Worm (Caenorhabditis elegans): Measurements from ENCODE around the gene nlp-45.

nlp-45 gene

DNA sequence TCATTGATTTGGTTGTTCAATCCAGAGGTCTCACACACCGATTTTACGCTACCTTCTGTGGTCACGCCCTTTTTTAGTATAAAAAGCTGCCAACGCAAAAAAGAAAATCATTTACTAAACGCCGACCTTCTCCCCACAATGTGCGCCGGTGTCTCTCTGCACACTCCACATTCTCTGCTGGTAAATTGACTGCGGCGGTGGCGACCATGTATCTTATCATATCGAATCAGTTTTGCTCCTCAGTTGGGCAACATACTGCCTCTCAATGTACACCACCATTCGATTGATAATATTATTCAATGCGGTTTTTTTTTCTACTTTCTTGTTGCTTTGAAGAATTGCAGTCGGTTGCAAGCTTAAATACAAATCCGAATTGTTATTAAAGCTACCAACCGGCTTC is 34.0 kb upstream of the nlp-45 start:
- TF ChIP-seq hnd-1 (tag; optimal IDR thresholded peaks at IDR 0.05): no peak
- no peak for TF ChIP-seq pes-1 (GFP tag; IDR thresholded peaks at IDR 0.05)
- no peak for TF ChIP-seq F13C5.2 (tag; optimal IDR thresholded peaks at IDR 0.05)
- no peak for TF ChIP-seq ceh-36 (tag; optimal IDR thresholded peaks at IDR 0.05)
- TF ChIP-seq tbx-37 (GFP tag; conservative IDR thresholded peaks at IDR 0.05): no peak
- no peak for TF ChIP-seq hmg-4 (GFP tag; optimal IDR thresholded peaks at IDR 0.05)
- TF ChIP-seq B0310.2 (tag; optimal IDR thresholded peaks at IDR 0.05): no peak
- no peak for TF ChIP-seq flt-1 (GFP tag; IDR thresholded peaks at IDR 0.05)
- TF ChIP-seq ets-7 (tag; optimal IDR thresholded peaks at IDR 0.05): no peak
- TF ChIP-seq aly-1 (tag; optimal IDR thresholded peaks at IDR 0.05): no peak
- TF ChIP-seq tbx-11 (GFP tag; IDR thresholded peaks at IDR 0.05): no peak
- TF ChIP-seq scrt-1 (GFP tag; IDR thresholded peaks at IDR 0.05): no peak
- no peak for TF ChIP-seq hmbx-1 (tag; optimal IDR thresholded peaks at IDR 0.05)
- TF ChIP-seq ceh-13 (GFP tag; optimal IDR thresholded peaks at IDR 0.05): no peak
- no peak for TF ChIP-seq tra-4 (tag; optimal IDR thresholded peaks at IDR 0.05)
- no peak for TF ChIP-seq ama-1 (optimal IDR thresholded peaks at IDR 0.05)
- no peak for TF ChIP-seq sea-1 (GFP tag; conservative IDR thresholded peaks at IDR 0.05)

DNA sequence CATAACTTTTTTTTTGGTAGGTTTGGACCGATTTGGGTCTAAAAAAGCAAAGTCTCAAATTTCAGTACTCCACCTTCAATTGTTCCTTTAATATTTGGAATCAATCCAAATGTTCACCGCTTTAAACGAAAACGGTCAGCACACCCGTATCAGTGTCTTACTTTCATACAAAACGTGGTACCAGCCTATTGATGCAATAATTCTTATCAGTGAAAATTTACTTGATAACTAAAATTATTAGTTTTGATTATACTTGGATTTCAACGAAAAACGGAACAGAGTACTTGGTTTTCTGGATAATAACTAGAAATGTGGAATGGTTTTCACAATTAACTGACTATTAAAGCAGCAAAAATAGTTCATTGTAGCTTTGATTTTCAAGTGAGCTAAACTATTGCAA is 32.5 kb upstream of the nlp-45 start:
- no peak for TF ChIP-seq ets-7 (tag; optimal IDR thresholded peaks at IDR 0.05)
- TF ChIP-seq ceh-13 (GFP tag; optimal IDR thresholded peaks at IDR 0.05): no peak
- no peak for TF ChIP-seq B0310.2 (tag; optimal IDR thresholded peaks at IDR 0.05)
- TF ChIP-seq F13C5.2 (tag; optimal IDR thresholded peaks at IDR 0.05): no peak
- TF ChIP-seq flt-1 (GFP tag; IDR thresholded peaks at IDR 0.05): no peak
- no peak for TF ChIP-seq sea-1 (GFP tag; conservative IDR thresholded peaks at IDR 0.05)
- no peak for TF ChIP-seq tbx-37 (GFP tag; conservative IDR thresholded peaks at IDR 0.05)
- TF ChIP-seq tra-4 (tag; optimal IDR thresholded peaks at IDR 0.05): no peak
- no peak for TF ChIP-seq tbx-11 (GFP tag; IDR thresholded peaks at IDR 0.05)
- no peak for TF ChIP-seq aly-1 (tag; optimal IDR thresholded peaks at IDR 0.05)
- no peak for TF ChIP-seq ceh-36 (tag; optimal IDR thresholded peaks at IDR 0.05)
- no peak for TF ChIP-seq scrt-1 (GFP tag; IDR thresholded peaks at IDR 0.05)

DNA sequence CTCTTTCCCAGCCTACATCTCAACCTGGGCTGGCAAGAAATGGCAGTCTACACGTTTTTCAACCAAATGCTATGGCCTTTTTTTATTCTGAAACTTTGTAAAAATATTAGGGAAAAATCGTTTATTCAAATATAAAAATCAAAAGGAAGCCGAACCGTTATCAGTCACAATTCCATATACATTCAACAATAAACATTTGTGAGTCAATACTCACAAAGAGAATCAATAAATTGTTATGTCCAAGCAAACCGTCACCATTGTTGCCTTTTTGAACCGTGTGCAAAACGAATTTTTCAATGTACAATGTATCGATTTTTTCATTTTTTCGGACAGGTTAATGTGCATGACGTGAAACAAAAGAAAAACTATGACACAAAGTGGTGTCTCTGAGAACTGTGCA is 31.0 kb upstream of the nlp-45 start:
- TF ChIP-seq B0310.2 (tag; optimal IDR thresholded peaks at IDR 0.05) (no peak), hmg-4 (GFP tag; optimal IDR thresholded peaks at IDR 0.05) (no peak), F13C5.2 (tag; optimal IDR thresholded peaks at IDR 0.05) (no peak), ceh-13 (GFP tag; optimal IDR thresholded peaks at IDR 0.05) (no peak), tra-4 (tag; optimal IDR thresholded peaks at IDR 0.05) (no peak)

DNA sequence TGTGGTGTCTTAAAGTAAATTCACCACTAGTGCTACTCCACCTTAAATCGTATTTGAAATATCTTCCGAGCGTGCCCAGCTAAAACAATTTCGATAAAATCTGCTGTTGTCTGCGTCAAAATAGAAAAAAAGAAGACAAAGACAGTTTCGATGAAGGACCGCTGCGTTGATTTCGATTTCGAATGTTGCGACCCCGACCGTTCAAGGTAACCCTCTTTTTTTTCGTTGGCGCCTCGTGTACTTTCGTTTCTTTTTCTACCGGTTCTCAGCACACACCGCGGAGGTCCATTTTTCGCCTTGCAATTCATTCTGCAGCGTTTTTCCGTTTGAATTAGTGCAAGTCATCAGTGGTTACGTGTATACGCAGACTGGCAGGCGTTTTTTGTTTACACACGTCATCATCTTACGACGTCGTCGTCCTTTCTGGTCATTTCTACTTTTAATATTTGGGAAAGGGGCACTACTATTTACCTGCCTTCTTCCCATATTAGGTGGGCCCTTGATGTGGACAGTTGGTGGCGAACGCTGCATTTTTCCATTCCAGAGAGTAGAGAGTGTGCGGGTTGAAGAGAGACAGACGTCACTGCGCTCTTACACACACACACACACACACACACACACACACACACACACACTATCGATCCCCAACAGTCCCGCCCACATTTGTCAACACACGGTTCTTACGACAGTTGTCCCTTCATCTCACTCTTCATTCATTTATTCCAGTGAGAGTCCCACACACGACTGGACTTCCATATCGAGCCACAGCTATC is 30.1 kb upstream of the nlp-45 start:
- TF ChIP-seq B0310.2 (tag; optimal IDR thresholded peaks at IDR 0.05) (no peak), tra-4 (tag; optimal IDR thresholded peaks at IDR 0.05) (peak; percentile 2), hmbx-1 (tag; optimal IDR thresholded peaks at IDR 0.05) (no peak), aly-1 (tag; optimal IDR thresholded peaks at IDR 0.05) (no peak), pes-1 (GFP tag; IDR thresholded peaks at IDR 0.05) (0 out of 2 replicates have a peak, but pooled peaks have one; percentile 9), scrt-1 (GFP tag; IDR thresholded peaks at IDR 0.05) (peak; percentile 20; the same call in 1 of the 2 replicates)

DNA sequence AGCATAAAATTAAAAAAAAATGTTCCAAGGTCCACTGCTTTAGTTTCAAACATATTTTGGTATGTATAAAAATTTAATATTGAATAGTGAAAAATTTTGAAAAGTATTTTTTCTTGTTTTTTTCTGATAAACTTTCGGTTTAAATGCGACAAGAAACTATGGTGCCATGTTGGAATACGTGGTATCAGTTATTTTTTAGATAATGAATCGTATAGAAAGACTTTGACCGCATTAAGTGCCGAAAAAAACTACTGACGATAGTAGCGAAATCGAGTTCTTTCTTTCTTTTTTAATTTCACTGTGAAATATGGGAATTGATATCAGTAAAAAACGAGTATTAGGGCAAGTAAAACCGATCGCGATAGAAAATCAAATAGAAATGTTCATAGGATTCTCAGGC is 27.8 kb upstream of the nlp-45 start, which contains the start of gene T24D8.6:
T24D8.6 (minus strand) TSS at position 101 of the 400 bp plus-strand sequence.
- TF ChIP-seq ets-7 (tag; optimal IDR thresholded peaks at IDR 0.05): no peak
- TF ChIP-seq hmg-4 (GFP tag; optimal IDR thresholded peaks at IDR 0.05): no peak
- TF ChIP-seq flt-1 (GFP tag; IDR thresholded peaks at IDR 0.05): no peak
- no peak for TF ChIP-seq pes-1 (GFP tag; IDR thresholded peaks at IDR 0.05)
- no peak for TF ChIP-seq hmbx-1 (tag; optimal IDR thresholded peaks at IDR 0.05)
- no peak for TF ChIP-seq tbx-37 (GFP tag; conservative IDR thresholded peaks at IDR 0.05)

DNA sequence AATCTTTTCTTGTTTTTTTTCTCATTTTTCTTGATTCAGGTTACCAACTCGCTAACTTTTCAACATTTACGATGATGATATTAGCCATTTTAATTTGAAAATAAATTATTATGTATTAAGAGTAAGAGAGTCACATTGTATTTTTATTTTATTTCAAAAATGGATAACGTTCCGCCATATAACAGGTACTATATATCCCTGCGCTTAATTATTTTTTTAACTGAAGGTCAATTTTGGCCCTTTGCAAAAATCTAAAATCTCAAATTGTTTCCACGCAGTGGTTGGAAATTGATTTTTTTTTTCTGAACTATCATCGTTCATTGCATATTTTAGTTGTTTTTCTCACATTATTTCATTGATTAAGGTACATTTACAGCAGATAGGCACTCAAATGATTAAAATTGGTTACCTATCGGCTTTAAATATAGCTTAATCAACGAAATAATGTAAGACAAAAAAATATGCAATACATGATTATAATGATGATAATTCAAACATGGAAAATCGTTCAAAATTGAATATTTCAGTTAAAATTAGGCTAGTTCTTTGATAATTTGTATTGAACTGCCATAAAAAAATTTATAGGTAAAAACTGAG is 26.7 kb upstream of the nlp-45 start:
- TF ChIP-seq ceh-13 (GFP tag; optimal IDR thresholded peaks at IDR 0.05) (no peak), sea-1 (GFP tag; conservative IDR thresholded peaks at IDR 0.05) (no peak), B0310.2 (tag; optimal IDR thresholded peaks at IDR 0.05) (no peak), tbx-11 (GFP tag; IDR thresholded peaks at IDR 0.05) (no peak), tbx-37 (GFP tag; conservative IDR thresholded peaks at IDR 0.05) (no peak), flt-1 (GFP tag; IDR thresholded peaks at IDR 0.05) (no peak), ets-7 (tag; optimal IDR thresholded peaks at IDR 0.05) (no peak), ceh-36 (tag; optimal IDR thresholded peaks at IDR 0.05) (no peak), scrt-1 (GFP tag; IDR thresholded peaks at IDR 0.05) (no peak), tra-4 (tag; optimal IDR thresholded peaks at IDR 0.05) (no peak)

DNA sequence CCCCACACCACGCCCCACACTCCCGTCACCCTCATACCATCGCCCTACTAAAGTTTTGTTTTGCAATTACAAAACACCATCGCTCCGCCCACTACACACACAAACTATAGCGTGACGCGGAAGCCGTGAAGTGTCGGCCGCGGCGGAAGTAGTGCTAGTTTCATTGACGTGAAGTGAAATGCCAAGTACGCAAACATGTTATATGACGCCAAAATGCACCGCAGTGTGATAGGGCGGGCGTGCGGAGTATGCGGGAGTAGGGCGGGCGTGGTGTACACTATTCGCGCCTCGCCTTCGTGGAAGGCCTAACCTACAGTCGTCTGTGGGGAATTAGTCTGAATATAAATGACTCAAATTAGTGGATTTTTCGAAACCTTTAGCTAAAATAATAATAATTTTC is 24.8 kb upstream of the nlp-45 start:
- no peak for TF ChIP-seq B0310.2 (tag; optimal IDR thresholded peaks at IDR 0.05)
- no peak for TF ChIP-seq hnd-1 (tag; optimal IDR thresholded peaks at IDR 0.05)
- no peak for TF ChIP-seq pes-1 (GFP tag; IDR thresholded peaks at IDR 0.05)
- no peak for TF ChIP-seq aly-1 (tag; optimal IDR thresholded peaks at IDR 0.05)
- TF ChIP-seq sea-1 (GFP tag; conservative IDR thresholded peaks at IDR 0.05): no peak
- no peak for TF ChIP-seq F13C5.2 (tag; optimal IDR thresholded peaks at IDR 0.05)
- no peak for TF ChIP-seq tbx-11 (GFP tag; IDR thresholded peaks at IDR 0.05)
- TF ChIP-seq ceh-36 (tag; optimal IDR thresholded peaks at IDR 0.05): no peak
- TF ChIP-seq tra-4 (tag; optimal IDR thresholded peaks at IDR 0.05): no peak
- no peak for TF ChIP-seq tbx-37 (GFP tag; conservative IDR thresholded peaks at IDR 0.05)
- TF ChIP-seq hmg-4 (GFP tag; optimal IDR thresholded peaks at IDR 0.05): no peak
- TF ChIP-seq ceh-13 (GFP tag; optimal IDR thresholded peaks at IDR 0.05): no peak
- TF ChIP-seq ets-7 (tag; optimal IDR thresholded peaks at IDR 0.05): no peak
- no peak for TF ChIP-seq flt-1 (GFP tag; IDR thresholded peaks at IDR 0.05)
- TF ChIP-seq scrt-1 (GFP tag; IDR thresholded peaks at IDR 0.05): no peak
- TF ChIP-seq hmbx-1 (tag; optimal IDR thresholded peaks at IDR 0.05): no peak
- TF ChIP-seq ama-1 (optimal IDR thresholded peaks at IDR 0.05): no peak

Data from whole organism, early embryonic.